Fruit fly (Drosophila melanogaster) whole organism, embryonic: Measurements from ENCODE around the gene CG11768.
A peak's percentile ranks its signal among the peaks of the same experiment; 100 is the strongest.

Source experiments
- Aef1 ChIP-seq: fragments of 200-800 bp; sonication (Bioruptor generic); IDR thresholded peaks from 3 replicates; pipeline ENCODE4 v1.3.6; 2022; ENCODE audit warnings: missing biosample characterization, missing genetic modification characterization
- Awh ChIP-seq: fragments of 200-800 bp; sonication (Bioruptor generic); IDR thresholded peaks from 2 replicates; pipeline ENCODE4, ENCODE4 v1.3.6; 2022; ENCODE audit warnings: missing biosample characterization, missing genetic modification characterization
- B-H1 ChIP-seq: fragments of 200-800 bp; sonication (Bioruptor generic); IDR thresholded peaks from 3 replicates; pipeline ENCODE4 v1.3.6; 2022; ENCODE audit warnings: missing biosample characterization, missing genetic modification characterization
- Blimp-1 ChIP-seq: fragments of 200-800 bp; sonication (Bioruptor generic); optimal IDR thresholded peaks from 3 replicates; lab custom pipeline; 2018; ENCODE audit warnings: missing biosample characterization, missing genetic modification characterization, mild to moderate bottlenecking, moderate library complexity, missing genetic modification reagents
- CG10147 ChIP-seq: fragments of 200-800 bp; sonication (Bioruptor generic); optimal IDR thresholded peaks from 2 replicates; lab custom pipeline; 2019; ENCODE audit warnings: missing biosample characterization, mild to moderate bottlenecking, missing genetic modification characterization, moderate library complexity
- CG10959 ChIP-seq: fragments of 200-800 bp; sonication (Bioruptor generic); IDR thresholded peaks from 2 replicates; pipeline ENCODE4 v1.3.6; 2022; ENCODE audit warnings: missing biosample characterization, missing genetic modification characterization
- CG11247 ChIP-seq: fragments of 200-800 bp; sonication (Bioruptor generic); IDR thresholded peaks from 2 replicates; pipeline ENCODE4 v1.3.6; 2022; ENCODE audit warnings: missing biosample characterization, missing genetic modification characterization
- CG11696 ChIP-seq: fragments of 200-800 bp; sonication (Bioruptor generic); IDR thresholded peaks from 2 replicates; pipeline ENCODE4 v1.3.6; 2022; ENCODE audit warnings: missing biosample characterization, missing genetic modification characterization
- CG12659 ChIP-seq: fragments of 200-800 bp; sonication (Bioruptor generic); optimal IDR thresholded peaks from 3 replicates; lab custom pipeline; 2017; ENCODE audit warnings: mild to moderate bottlenecking, missing biosample characterization, missing genetic modification reagents, missing genetic modification characterization
- CG12942 ChIP-seq: fragments of 200-800 bp; sonication (Bioruptor generic); optimal IDR thresholded peaks from 3 replicates; lab custom pipeline; 2016; ENCODE audit warnings: missing biosample characterization, missing genetic modification characterization
- CG1529 ChIP-seq: fragments of 200-800 bp; sonication (Bioruptor generic); optimal IDR thresholded peaks from 3 replicates; lab custom pipeline; 2018; ENCODE audit warnings: missing biosample characterization, missing genetic modification characterization
- CG16863 ChIP-seq: fragments of 200-800 bp; sonication (Bioruptor generic); optimal IDR thresholded peaks from 3 replicates; lab custom pipeline; 2016; ENCODE audit warnings: missing biosample characterization, missing genetic modification characterization
- CG17385 ChIP-seq: fragments of 200-800 bp; sonication (Bioruptor generic); optimal IDR thresholded peaks from 3 replicates; lab custom pipeline; 2018; ENCODE audit warnings: missing biosample characterization, mild to moderate bottlenecking, missing genetic modification characterization
- CG18476 ChIP-seq: fragments of 200-800 bp; sonication (Bioruptor generic); optimal IDR thresholded peaks from 2 replicates; lab custom pipeline; 2016; ENCODE audit warnings: missing biosample characterization, mild to moderate bottlenecking, missing genetic modification characterization
- CG31441 ChIP-seq: fragments of 200-800 bp; sonication (Bioruptor generic); IDR thresholded peaks from 2 replicates; pipeline ENCODE4 v1.3.6; 2022; ENCODE audit warnings: missing biosample characterization, missing genetic modification characterization
- CG34422 ChIP-seq: fragments of 200-800 bp; sonication (Bioruptor generic); IDR thresholded peaks from 3 replicates; pipeline ENCODE4 v1.3.6; 2022; ENCODE audit warnings: missing biosample characterization, missing genetic modification characterization
- CG4424 ChIP-seq: fragments of 200-800 bp; sonication (Bioruptor generic); optimal IDR thresholded peaks from 3 replicates; lab custom pipeline; 2016; ENCODE audit warnings: missing biosample characterization, missing genetic modification characterization
- CG4707 ChIP-seq: fragments of 200-800 bp; sonication (Bioruptor generic); optimal IDR thresholded peaks from 2 replicates; lab custom pipeline; 2018; ENCODE audit warnings: missing biosample characterization, mild to moderate bottlenecking, missing genetic modification characterization, moderate library complexity
- CG4730 ChIP-seq: fragments of 200-800 bp; sonication (Bioruptor generic); IDR thresholded peaks from 2 replicates; pipeline ENCODE4 v1.3.6; 2022; ENCODE audit warnings: missing biosample characterization, missing genetic modification characterization
- CG6175 ChIP-seq: fragments of 200-800 bp; sonication (Bioruptor generic); IDR thresholded peaks from 3 replicates; pipeline ENCODE4 v1.3.6; 2022; ENCODE audit warnings: missing biosample characterization, missing genetic modification characterization
- CG9817 ChIP-seq: fragments of 200-800 bp; sonication (Bioruptor generic); optimal IDR thresholded peaks from 2 replicates; lab custom pipeline; 2018; ENCODE audit warnings: missing biosample characterization, mild to moderate bottlenecking, missing genetic modification characterization, moderate library complexity
- CoRest ChIP-seq: fragments of 200-800 bp; sonication (Bioruptor generic); optimal IDR thresholded peaks from 3 replicates; lab custom pipeline; 2018; ENCODE audit warnings: missing biosample characterization, mild to moderate bottlenecking, missing genetic modification characterization, moderate library complexity
- Dll ChIP-seq: fragments of 200-800 bp; sonication (Bioruptor generic); IDR thresholded peaks from 4 replicates; pipeline ENCODE4 v1.3.6; 2022; ENCODE audit warnings: missing biosample characterization, missing genetic modification characterization; ENCODE audit not compliant: partially characterized antibody
- Doc3 ChIP-seq: fragments of 200-800 bp; sonication (Bioruptor generic); IDR thresholded peaks from 3 replicates; pipeline ENCODE4 v1.3.6; 2022; ENCODE audit warnings: missing biosample characterization, missing genetic modification characterization; ENCODE audit not compliant: partially characterized antibody
- Ets65A ChIP-seq: fragments of 200-800 bp; sonication (Bioruptor generic); peaks from one replicate; lab custom pipeline; 2016; ENCODE audit warnings: missing biosample characterization, missing genetic modification characterization
- HLH3B ChIP-seq: fragments of 200-800 bp; sonication (Bioruptor generic); IDR thresholded peaks from 2 replicates; pipeline ENCODE4 v1.3.6; 2022; ENCODE audit warnings: missing biosample characterization, missing genetic modification characterization
- Hey ChIP-seq: fragments of 200-800 bp; sonication (Bioruptor generic); optimal IDR thresholded peaks from 3 replicates; lab custom pipeline; 2018; ENCODE audit warnings: missing biosample characterization, mild to moderate bottlenecking, missing genetic modification characterization
- MBD-R2 ChIP-seq: fragments of 200-800 bp; sonication (Bioruptor generic); IDR thresholded peaks from 2 replicates; pipeline ENCODE4 v1.3.6; 2022; ENCODE audit warnings: missing biosample characterization, missing genetic modification characterization
- Myb ChIP-seq: fragments of 200-800 bp; sonication (Bioruptor generic); optimal IDR thresholded peaks from 2 replicates; lab custom pipeline; 2016; ENCODE audit warnings: missing biosample characterization, missing genetic modification characterization
- Nf-YB ChIP-seq: fragments of 200-800 bp; sonication (Bioruptor generic); optimal IDR thresholded peaks from 3 replicates; lab custom pipeline; 2019; ENCODE audit warnings: missing biosample characterization, mild to moderate bottlenecking, missing genetic modification characterization, moderate library complexity
- Ptx1 ChIP-seq: fragments of 200-800 bp; sonication (Bioruptor generic); IDR thresholded peaks from 2 replicates; pipeline ENCODE4 v1.3.6; 2022; ENCODE audit warnings: missing biosample characterization, missing genetic modification characterization
- Trl ChIP-seq, 3 experiments: fragments of >200 bp in 2 of 3; fragments of 200-800 bp in 1 of 3; sonication (Bioruptor generic) in 1 of 3; optimal IDR thresholded peaks; 2 replicates in 1 of 3; 3 replicates in 2 of 3; lab custom pipeline; 2016 to 2017; ENCODE audit warnings: missing biosample characterization in 1 of 3, missing genetic modification characterization in 1 of 3
- ab ChIP-seq: fragments of 200-800 bp; sonication (Bioruptor generic); optimal IDR thresholded peaks from 2 replicates; lab custom pipeline; 2016; ENCODE audit warnings: missing biosample characterization, missing genetic modification characterization
- amos ChIP-seq: fragments of 200-800 bp; sonication (Bioruptor generic); IDR thresholded peaks from 2 replicates; pipeline ENCODE4 v1.3.6; 2022; ENCODE audit warnings: missing biosample characterization, missing genetic modification characterization; ENCODE audit not compliant: partially characterized antibody
- az2 ChIP-seq: fragments of 200-800 bp; sonication (Bioruptor generic); optimal IDR thresholded peaks from 3 replicates; lab custom pipeline; 2016; ENCODE audit warnings: missing biosample characterization, missing genetic modification characterization
- bsh ChIP-seq, 2 experiments: fragments of 200-800 bp; sonication (Bioruptor generic); optimal IDR thresholded peaks; 2 replicates each; lab custom pipeline; 2017 to 2018; ENCODE audit warnings: mild to moderate bottlenecking in 2 of 2, missing biosample characterization in 2 of 2, missing genetic modification characterization in 2 of 2, moderate library complexity in 1 of 2
- eve ChIP-seq, 2 experiments: fragments of >200 bp; optimal IDR thresholded peaks; 2 replicates each; lab custom pipeline; 2017; ENCODE audit warnings: missing biosample characterization in 2 of 2, missing genetic modification characterization in 2 of 2
- gcm2 ChIP-seq: fragments of 200-800 bp; sonication (Bioruptor generic); optimal IDR thresholded peaks from 2 replicates; lab custom pipeline; 2016; ENCODE audit warnings: missing biosample characterization, missing genetic modification characterization
- mirr ChIP-seq: fragments of 200-800 bp; sonication (Bioruptor generic); optimal IDR thresholded peaks from 3 replicates; lab custom pipeline; 2018; ENCODE audit warnings: missing biosample characterization, mild to moderate bottlenecking, missing genetic modification characterization
- prd ChIP-seq, 3 experiments: fragments of >200 bp in 2 of 3; fragments of 200-800 bp in 1 of 3; sonication (Bioruptor generic) in 1 of 3; optimal IDR thresholded peaks in 2 of 3; IDR thresholded peaks in 1 of 3; 2 replicates in 2 of 3; 3 replicates in 1 of 3; pipeline versions ENCODE4 v1.3.6 to Lab custom; 2017 to 2022; ENCODE audit warnings: missing biosample characterization in 1 of 3, missing genetic modification characterization in 1 of 3
- pum ChIP-seq: fragments of 200-800 bp; sonication (Bioruptor generic); optimal IDR thresholded peaks from 2 replicates; lab custom pipeline; 2016; ENCODE audit warnings: missing biosample characterization, missing genetic modification characterization
- ranshi ChIP-seq: fragments of 200-800 bp; sonication (Bioruptor generic); IDR thresholded peaks from 2 replicates; pipeline ENCODE4 v1.3.6; 2022; ENCODE audit warnings: missing biosample characterization, missing genetic modification characterization
- sc ChIP-seq, 3 experiments: fragments of >200 bp in 2 of 3; fragments of 200-800 bp in 1 of 3; sonication (Bioruptor generic) in 1 of 3; optimal IDR thresholded peaks; 2 replicates in 2 of 3; 3 replicates in 1 of 3; lab custom pipeline; 2017; ENCODE audit warnings: mild to moderate bottlenecking in 1 of 3, missing biosample characterization in 1 of 3, missing genetic modification characterization in 1 of 3, missing genetic modification reagents in 1 of 3
- slou ChIP-seq: fragments of 200-800 bp; sonication (Bioruptor generic); optimal IDR thresholded peaks from 3 replicates; lab custom pipeline; 2016; ENCODE audit warnings: missing biosample characterization, missing genetic modification characterization
- sqz ChIP-seq: fragments of 200-800 bp; sonication (Bioruptor generic); optimal IDR thresholded peaks from 3 replicates; lab custom pipeline; 2018; ENCODE audit warnings: missing biosample characterization, mild to moderate bottlenecking, missing genetic modification characterization
- tna ChIP-seq: fragments of 200-800 bp; sonication (Bioruptor generic); IDR thresholded peaks from 2 replicates; pipeline ENCODE4 v1.3.6; 2022; ENCODE audit warnings: missing biosample characterization, missing genetic modification characterization; ENCODE audit not compliant: partially characterized antibody
- trh ChIP-seq: fragments of 200-800 bp; sonication (Bioruptor generic); optimal IDR thresholded peaks from 2 replicates; lab custom pipeline; 2016; ENCODE audit warnings: missing biosample characterization, missing genetic modification characterization
- yki ChIP-seq: fragments of >200 bp; optimal IDR thresholded peaks from 3 replicates; lab custom pipeline; 2018

Gene CG11768

dm6 chr3R:8812342-8812966 is 44.5 kb upstream of the CG11768 start (continued):
- TF ChIP-seq Dll (GFP tag; lab: Robert Waterston, UW) (no peak), HLH3B (GFP tag; lab: Robert Waterston, UW) (peak; percentile 47), slou (peak; percentile 45), yki (no peak), sqz (GFP tag; lab: Kevin White, UChicago) (peak; percentile 93), tna (GFP tag; lab: Robert Waterston, UW) (no peak), CG16863 (GFP tag; lab: Kevin White, UChicago) (peak; percentile 47), CG1529 (GFP tag; lab: Kevin White, UChicago) (peak; percentile 22), trh (GFP tag; lab: Kevin White, UChicago) (peak; percentile 4), CG4730 (0 out of 2 replicates have a peak, but pooled peaks have one; percentile 28), ab (GFP tag; lab: Kevin White, UChicago) (no peak), Ets65A (GFP tag; lab: Kevin White, UChicago) (no peak), gcm2 (GFP tag; lab: Kevin White, UChicago) (peak; percentile 41), CG11247 (GFP tag; lab: Robert Waterston, UW) (peak; percentile 53; the same call in 1 of the 2 replicates), amos (GFP tag; lab: Robert Waterston, UW) (no peak; the same call in 1 of the 2 replicates), CG9817 (tag; lab: Kevin White, UChicago) (no peak), CG4707 (GFP tag; lab: Kevin White, UChicago) (peak; percentile 51), CG17385 (GFP tag; lab: Kevin White, UChicago) (peak; percentile 46), MBD-R2 (GFP tag; lab: Robert Waterston, UW) (0 out of 2 replicates have a peak, but pooled peaks have one; percentile 11), CG4424 (GFP tag; lab: Kevin White, UChicago) (peak; percentile 28), prd (optimal IDR thresholded peaks at IDR 0.05; lab: Kevin White, UChicago) (no peak), prd (GFP tag; IDR thresholded peaks at IDR 0.05; lab: Robert Waterston, UW) (peak; percentile 75), Awh (GFP tag; lab: Robert Waterston, UW) (peak; percentile 81; the same call in 1 of the 2 replicates), CG10147 (GFP tag; lab: Kevin White, UChicago) (peak; percentile 17), Doc3 (GFP tag; lab: Robert Waterston, UW) (no peak), ranshi (GFP tag; lab: Robert Waterston, UW) (0 out of 2 replicates have a peak, but pooled peaks have one; percentile 33), CG10959 (GFP tag; lab: Robert Waterston, UW) (peak; percentile 17; the same call in 1 of the 2 replicates), eve (GFP tag; optimal IDR thresholded peaks at IDR 0.05; lab: Kevin White, UChicago) (peak in 1 of 2 experiments; percentile 83), Myb (GFP tag; lab: Kevin White, UChicago) (peak; percentile 18), Nf-YB (GFP tag; lab: Kevin White, UChicago) (no peak), CG31441 (GFP tag; lab: Robert Waterston, UW) (peak; percentile 39; the same call in 1 of the 2 replicates), bsh (GFP tag; optimal IDR thresholded peaks at IDR 0.05; lab: Kevin White, UChicago) (peak; percentile 40 to 64), CG11696 (0 out of 2 replicates have a peak, but pooled peaks have one; percentile 12), CoRest (tag; lab: Kevin White, UChicago) (peak; percentile 21), CG12942 (GFP tag; lab: Kevin White, UChicago) (peak; percentile 7), Aef1 (peak; percentile 47; the same call in 2 of the 3 replicates), Blimp-1 (GFP tag; lab: Kevin White, UChicago) (peak; percentile 42), pum (GFP tag; lab: Kevin White, UChicago) (peak; percentile 12), B-H1 (GFP tag; lab: Robert Waterston, UW) (peak; percentile 48; the same call in 2 of the 3 replicates), CG34422 (GFP tag; lab: Robert Waterston, UW) (peak; percentile 48; the same call in 2 of the 3 replicates), mirr (peak; percentile 31), Ptx1 (GFP tag; lab: Robert Waterston, UW) (peak; percentile 71), CG12659 (GFP tag; lab: Kevin White, UChicago) (peak; percentile 3), sc (optimal IDR thresholded peaks at IDR 0.05; lab: Kevin White, UChicago) (no peak), sc (GFP tag; optimal IDR thresholded peaks at IDR 0.05; lab: Kevin White, UChicago) (peak; percentile 14), Hey (tag; lab: Kevin White, UChicago) (no peak), az2 (peak; percentile 19), CG6175 (GFP tag; lab: Robert Waterston, UW) (no peak), CG18476 (GFP tag; lab: Kevin White, UChicago) (peak; percentile 13), Trl (optimal IDR thresholded peaks at IDR 0.05; lab: Kevin White, UChicago) (no peak), Trl (GFP tag; optimal IDR thresholded peaks at IDR 0.05; lab: Kevin White, UChicago) (no peak)
